Fruit fly (Drosophila melanogaster): ENCODE results near the gene TfAP-2.

- TF ChIP-seq CTCF (optimal IDR thresholded peaks at IDR 0.05): peak; percentile 99 to 100
- TF ChIP-seq CG8478 (optimal IDR thresholded peaks at IDR 0.05): no peak
Measured at dm6 chr3L:21604265-21604664, 17.6 kb downstream of the TfAP-2 start.

Data from S2 (cell line).